Fruit fly (Drosophila melanogaster) whole organism, embryonic: ENCODE results near the gene Bicra.
A peak's percentile ranks its signal among the peaks of the same experiment; 100 is the strongest.

ENCODE experiments used
- Adf1 ChIP-seq: fragments of 200-800 bp; sonication (Bioruptor generic); IDR thresholded peaks from 2 replicates; pipeline ENCODE4 v1.3.6; 2022; ENCODE audit warnings: missing biosample characterization, missing genetic modification characterization
- CG11560 ChIP-seq: fragments of 200-800 bp; sonication (Bioruptor generic); IDR thresholded peaks from 3 replicates; pipeline ENCODE4 v1.3.6; 2022; ENCODE audit warnings: missing biosample characterization, missing genetic modification characterization
- CG1233 ChIP-seq: fragments of 200-800 bp; sonication (Bioruptor generic); optimal IDR thresholded peaks from 4 replicates; lab custom pipeline; 2018; ENCODE audit warnings: missing biosample characterization, mild to moderate bottlenecking, missing genetic modification characterization
- CG17359 ChIP-seq: fragments of 200-800 bp; sonication (Bioruptor generic); optimal IDR thresholded peaks from 3 replicates; lab custom pipeline; 2018; ENCODE audit warnings: missing biosample characterization, mild to moderate bottlenecking, missing genetic modification characterization, moderate library complexity
- CG18262 ChIP-seq: fragments of 200-800 bp; optimal IDR thresholded peaks from 3 replicates; lab custom pipeline; 2019; ENCODE audit warnings: missing biosample characterization, mild to moderate bottlenecking, missing genetic modification characterization, moderate library complexity
- CG2875 ChIP-seq: fragments of 200-800 bp; sonication (Bioruptor generic); optimal IDR thresholded peaks from 2 replicates; lab custom pipeline; 2017; ENCODE audit warnings: missing biosample characterization, mild to moderate bottlenecking, missing genetic modification characterization, missing genetic modification reagents
- CG32532 ChIP-seq: fragments of 200-800 bp; sonication (Bioruptor generic); IDR thresholded peaks from 2 replicates; pipeline ENCODE4 v1.3.6; 2022; ENCODE audit warnings: missing biosample characterization, missing genetic modification characterization
- CG32767 ChIP-seq: fragments of 200-800 bp; sonication (Bioruptor generic); IDR thresholded peaks from 2 replicates; pipeline ENCODE4 v1.3.6; 2022; ENCODE audit warnings: missing biosample characterization, missing genetic modification characterization
- CG3407 ChIP-seq: fragments of 200-800 bp; sonication (Bioruptor generic); optimal IDR thresholded peaks from 2 replicates; lab custom pipeline; 2018; ENCODE audit warnings: missing biosample characterization, mild to moderate bottlenecking, missing genetic modification characterization
- CG4820 ChIP-seq: fragments of 200-800 bp; sonication (Bioruptor generic); optimal IDR thresholded peaks from 3 replicates; lab custom pipeline; 2016; ENCODE audit warnings: missing biosample characterization, missing genetic modification characterization
- CG6689 ChIP-seq: fragments of 200-800 bp; sonication (Bioruptor generic); IDR thresholded peaks from 2 replicates; pipeline ENCODE4 v1.3.6; 2022; ENCODE audit warnings: missing biosample characterization, missing genetic modification characterization
- CG6813 ChIP-seq: fragments of 200-800 bp; sonication (Bioruptor generic); optimal IDR thresholded peaks from 2 replicates; lab custom pipeline; 2017; ENCODE audit warnings: missing biosample characterization, missing genetic modification characterization, mild to moderate bottlenecking, moderate library complexity, missing genetic modification reagents
- CG7987 ChIP-seq: fragments of 200-800 bp; sonication (Bioruptor generic); optimal IDR thresholded peaks from 2 replicates; lab custom pipeline; 2018; ENCODE audit warnings: missing biosample characterization, mild to moderate bottlenecking, missing genetic modification characterization, moderate library complexity
- CG9215 ChIP-seq: fragments of 200-800 bp; sonication (Bioruptor generic); IDR thresholded peaks from 2 replicates; pipeline ENCODE4 v1.3.6; 2022; ENCODE audit warnings: missing biosample characterization, missing genetic modification characterization
- CkIIα-i1 ChIP-seq: fragments of 200-800 bp; sonication (Bioruptor generic); IDR thresholded peaks from 2 replicates; pipeline ENCODE4 v1.3.6; 2022; ENCODE audit warnings: missing biosample characterization, missing genetic modification characterization
- CrebB ChIP-seq: fragments of 200-800 bp; sonication (Bioruptor generic); optimal IDR thresholded peaks from 3 replicates; lab custom pipeline; 2018; ENCODE audit warnings: missing biosample characterization, mild to moderate bottlenecking, missing genetic modification characterization
- Dad ChIP-seq: fragments of 200-800 bp; sonication (Bioruptor generic); optimal IDR thresholded peaks from 3 replicates; lab custom pipeline; 2016; ENCODE audit warnings: missing biosample characterization, missing genetic modification characterization
- Dll ChIP-seq: fragments of 200-800 bp; sonication (Bioruptor generic); IDR thresholded peaks from 4 replicates; pipeline ENCODE4 v1.3.6; 2022; ENCODE audit warnings: missing biosample characterization, missing genetic modification characterization; ENCODE audit not compliant: partially characterized antibody
- Drgx ChIP-seq: fragments of 200-800 bp; sonication (Bioruptor generic); IDR thresholded peaks from 2 replicates; pipeline ENCODE4 v1.3.6; 2022; ENCODE audit warnings: missing biosample characterization, missing genetic modification characterization
- Ets65A ChIP-seq: fragments of 200-800 bp; sonication (Bioruptor generic); peaks from one replicate; lab custom pipeline; 2016; ENCODE audit warnings: missing biosample characterization, missing genetic modification characterization
- Hey ChIP-seq: fragments of 200-800 bp; sonication (Bioruptor generic); optimal IDR thresholded peaks from 3 replicates; lab custom pipeline; 2018; ENCODE audit warnings: missing biosample characterization, mild to moderate bottlenecking, missing genetic modification characterization
- Lim3 ChIP-seq: fragments of 200-800 bp; sonication (Bioruptor generic); IDR thresholded peaks from 2 replicates; pipeline ENCODE4 v1.3.6; 2022; ENCODE audit warnings: missing biosample characterization, missing genetic modification characterization
- Max ChIP-seq: fragments of 200-800 bp; sonication (Bioruptor generic); optimal IDR thresholded peaks from 2 replicates; lab custom pipeline; 2016; ENCODE audit warnings: missing biosample characterization, mild to moderate bottlenecking, missing genetic modification characterization
- Med ChIP-seq: fragments of 200-800 bp; sonication (Bioruptor generic); peaks from one replicate; lab custom pipeline; 2016; ENCODE audit warnings: missing biosample characterization, missing genetic modification characterization, mild to moderate bottlenecking, inconsistent platforms, moderate library complexity
- Mes4 ChIP-seq: fragments of 200-800 bp; sonication (Bioruptor generic); optimal IDR thresholded peaks from 2 replicates; lab custom pipeline; 2016; ENCODE audit warnings: missing biosample characterization, missing genetic modification characterization
- NFAT ChIP-seq: fragments of 200-800 bp; sonication (Bioruptor generic); IDR thresholded peaks from 2 replicates; pipeline ENCODE4 v1.3.6; 2022; ENCODE audit warnings: missing biosample characterization, missing genetic modification characterization
- ash1 ChIP-seq: fragments of 200-800 bp; sonication (Bioruptor generic); optimal IDR thresholded peaks from 2 replicates; lab custom pipeline; 2018; ENCODE audit warnings: missing biosample characterization, mild to moderate bottlenecking, missing genetic modification characterization
- ato ChIP-seq: fragments of 200-800 bp; sonication (Bioruptor generic); IDR thresholded peaks from 2 replicates; pipeline ENCODE4 v1.3.6; 2022; ENCODE audit warnings: missing biosample characterization, missing genetic modification characterization; ENCODE audit not compliant: partially characterized antibody
- ci ChIP-seq: fragments of 200-800 bp; sonication (Bioruptor generic); IDR thresholded peaks from 3 replicates; pipeline ENCODE4 v1.3.6; 2022; ENCODE audit warnings: missing biosample characterization, missing genetic modification characterization
- crol ChIP-seq: fragments of 200-800 bp; sonication (Bioruptor generic); IDR thresholded peaks from 2 replicates; pipeline ENCODE4 v1.3.6; 2022; ENCODE audit warnings: missing biosample characterization, missing genetic modification characterization
- danr ChIP-seq: fragments of 200-800 bp; sonication (Bioruptor generic); IDR thresholded peaks from 2 replicates; pipeline ENCODE4 v1.3.6; 2022; ENCODE audit warnings: missing biosample characterization, missing genetic modification characterization
- fd64A ChIP-seq: fragments of 200-800 bp; sonication (Bioruptor generic); optimal IDR thresholded peaks from 3 replicates; lab custom pipeline; 2018; ENCODE audit warnings: missing biosample characterization, mild to moderate bottlenecking, missing genetic modification characterization
- gcm2 ChIP-seq: fragments of 200-800 bp; sonication (Bioruptor generic); optimal IDR thresholded peaks from 2 replicates; lab custom pipeline; 2016; ENCODE audit warnings: missing biosample characterization, missing genetic modification characterization
- grau ChIP-seq: fragments of 200-800 bp; optimal IDR thresholded peaks from 3 replicates; lab custom pipeline; 2019; ENCODE audit warnings: missing biosample characterization, mild to moderate bottlenecking, missing genetic modification characterization, moderate library complexity
- ham ChIP-seq: fragments of 200-800 bp; sonication (Bioruptor generic); IDR thresholded peaks from 2 replicates; pipeline ENCODE4 v1.3.6; 2022; ENCODE audit warnings: missing biosample characterization, missing genetic modification characterization
- hbn ChIP-seq: fragments of 200-800 bp; sonication (Bioruptor generic); IDR thresholded peaks from 2 replicates; pipeline ENCODE4 v1.3.6; 2022; ENCODE audit warnings: missing biosample characterization, missing genetic modification characterization; ENCODE audit not compliant: partially characterized antibody
- kah ChIP-seq: fragments of 200-800 bp; sonication (Bioruptor generic); optimal IDR thresholded peaks from 2 replicates; lab custom pipeline; 2018; ENCODE audit warnings: missing biosample characterization, mild to moderate bottlenecking, missing genetic modification characterization
- klu ChIP-seq: fragments of 200-800 bp; sonication (Bioruptor generic); IDR thresholded peaks from 2 replicates; pipeline ENCODE4 v1.3.6; 2022; ENCODE audit warnings: missing biosample characterization, missing genetic modification characterization
- luna ChIP-seq: fragments of 200-800 bp; sonication (Bioruptor generic); optimal IDR thresholded peaks from 2 replicates; lab custom pipeline; 2016; ENCODE audit warnings: missing biosample characterization, missing genetic modification characterization
- maf-S ChIP-seq: fragments of 200-800 bp; sonication (Bioruptor generic); optimal IDR thresholded peaks from 2 replicates; lab custom pipeline; 2016; ENCODE audit warnings: missing biosample characterization, missing genetic modification characterization
- mam ChIP-seq: fragments of 200-800 bp; sonication (Bioruptor generic); optimal IDR thresholded peaks from 3 replicates; lab custom pipeline; 2016; ENCODE audit warnings: missing biosample characterization, missing genetic modification characterization
- oc ChIP-seq: fragments of 200-800 bp; sonication (Bioruptor generic); optimal IDR thresholded peaks from 2 replicates; lab custom pipeline; 2018; ENCODE audit warnings: missing biosample characterization, mild to moderate bottlenecking, missing genetic modification characterization, moderate library complexity
- p53 ChIP-seq: fragments of 200-800 bp; sonication (Bioruptor generic); optimal IDR thresholded peaks from 2 replicates; lab custom pipeline; 2016; ENCODE audit warnings: missing biosample characterization, missing genetic modification characterization
- pros ChIP-seq: fragments of 200-800 bp; sonication (Bioruptor generic); optimal IDR thresholded peaks from 3 replicates; lab custom pipeline; 2019; ENCODE audit warnings: missing biosample characterization, mild to moderate bottlenecking, missing genetic modification characterization, moderate library complexity
- ro ChIP-seq: fragments of 200-800 bp; sonication (Bioruptor generic); IDR thresholded peaks from 2 replicates; pipeline ENCODE4 v1.3.6; 2022; ENCODE audit warnings: missing biosample characterization, missing genetic modification characterization
- scrt ChIP-seq: fragments of 200-800 bp; sonication (Bioruptor generic); optimal IDR thresholded peaks from 2 replicates; lab custom pipeline; 2018; ENCODE audit warnings: missing biosample characterization, mild to moderate bottlenecking, missing genetic modification characterization, moderate library complexity
- tin ChIP-seq: fragments of 200-800 bp; sonication (Bioruptor generic); optimal IDR thresholded peaks from 3 replicates; lab custom pipeline; 2016; ENCODE audit warnings: missing biosample characterization, missing genetic modification characterization
- tll ChIP-seq, 2 experiments: fragments of 200-800 bp in 1 of 2; fragments of >200 bp in 1 of 2; sonication (Bioruptor generic) in 1 of 2; optimal IDR thresholded peaks; 2 replicates each; lab custom pipeline; 2017 to 2019; ENCODE audit warnings: missing biosample characterization in 2 of 2, missing genetic modification characterization in 2 of 2, mild to moderate bottlenecking in 1 of 2, moderate library complexity in 1 of 2
- ttk ChIP-seq: fragments of 200-800 bp; sonication (Bioruptor generic); IDR thresholded peaks from 2 replicates; pipeline ENCODE4 v2.1.2; 2022; ENCODE audit warnings: missing biosample characterization, missing genetic modification characterization
- z ChIP-seq: fragments of 200-800 bp; sonication (Bioruptor generic); IDR thresholded peaks from 3 replicates; pipeline ENCODE4 v1.3.6; 2022; ENCODE audit warnings: missing biosample characterization, missing genetic modification characterization
- zf30C ChIP-seq: fragments of 200-800 bp; sonication (Bioruptor generic); optimal IDR thresholded peaks from 3 replicates; lab custom pipeline; 2018; ENCODE audit warnings: missing biosample characterization, mild to moderate bottlenecking, missing genetic modification characterization

Gene Bicra

dm6 chr3R:29075631-29076398 is 13.0 kb downstream of the Bicra start (continued):
- TF ChIP-seq CG18262 (no peak), Max (no peak), ash1 (GFP tag; lab: Kevin White, UChicago) (no peak), z (GFP tag; lab: Robert Waterston, UW) (no peak), grau (peak; percentile 12), kah (GFP tag; lab: Kevin White, UChicago) (no peak), Lim3 (no peak), ham (no peak), CG6689 (no peak), luna (GFP tag; lab: Kevin White, UChicago) (no peak), CG11560 (tag; lab: Robert Waterston, UW) (no peak), Dll (no peak), fd64A (no peak), p53 (no peak), CG9215 (no peak), CG4820 (GFP tag; lab: Kevin White, UChicago) (no peak), Adf1 (no peak), tll (GFP tag; optimal IDR thresholded peaks at IDR 0.05; lab: Kevin White, UChicago) (no peak), Mes4 (GFP tag; lab: Kevin White, UChicago) (no peak), hbn (GFP tag; lab: Robert Waterston, UW) (no peak), Drgx (GFP tag; lab: Robert Waterston, UW) (peak; percentile 3; the same call in 1 of the 2 replicates), ro (no peak), CG1233 (GFP tag; lab: Kevin White, UChicago) (no peak), CG2875 (GFP tag; lab: Kevin White, UChicago) (no peak), tin (no peak), CrebB (tag; lab: Kevin White, UChicago) (no peak), CG7987 (GFP tag; lab: Kevin White, UChicago) (no peak), Ets65A (GFP tag; lab: Kevin White, UChicago) (peak; percentile 77), CG32532 (GFP tag; lab: Robert Waterston, UW) (0 out of 2 replicates have a peak, but pooled peaks have one; percentile 7), mam (GFP tag; lab: Kevin White, UChicago) (no peak), oc (tag; lab: Kevin White, UChicago) (no peak), CG3407 (no peak), CG6813 (no peak), ttk (GFP tag; lab: Robert Waterston, UW) (0 out of 2 replicates have a peak, but pooled peaks have one; percentile 25), maf-S (GFP tag; lab: Kevin White, UChicago) (no peak), crol (GFP tag; lab: Robert Waterston, UW) (no peak), Hey (tag; lab: Kevin White, UChicago) (no peak), CG17359 (tag; lab: Kevin White, UChicago) (no peak), scrt (GFP tag; lab: Kevin White, UChicago) (no peak), pros (GFP tag; lab: Kevin White, UChicago) (peak; percentile 10), CG32767 (0 out of 2 replicates have a peak, but pooled peaks have one; percentile 12), CkIIα-i1 (GFP tag; lab: Robert Waterston, UW) (no peak), klu (GFP tag; lab: Robert Waterston, UW) (no peak), gcm2 (GFP tag; lab: Kevin White, UChicago) (no peak), NFAT (GFP tag; lab: Robert Waterston, UW) (no peak), Dad (GFP tag; lab: Kevin White, UChicago) (no peak), zf30C (GFP tag; lab: Kevin White, UChicago) (no peak), Med (GFP tag; lab: Kevin White, UChicago) (peak; percentile 40), ato (no peak), danr (no peak), ci (GFP tag; lab: Robert Waterston, UW) (no peak)
